Fruit fly (Drosophila melanogaster) whole organism, adult: ENCODE measurements around the gene capu.

Source experiments
- CG11617 ChIP-seq: fragments of 200-800 bp; sonication (Bioruptor generic); optimal IDR thresholded peaks from 2 replicates; lab custom pipeline; 2017; ENCODE audit warnings: mild to moderate bottlenecking, missing biosample characterization, missing genetic modification reagents, missing genetic modification characterization
- CG12768 ChIP-seq: fragments of 200-800 bp; sonication (Bioruptor generic); optimal IDR thresholded peaks from 2 replicates; lab custom pipeline; 2017; ENCODE audit warnings: missing biosample characterization, missing genetic modification characterization, mild to moderate bottlenecking, moderate library complexity, missing genetic modification reagents
- CG14711 ChIP-seq: fragments of 200-800 bp; sonication (Bioruptor generic); optimal IDR thresholded peaks from 2 replicates; lab custom pipeline; 2018; ENCODE audit warnings: missing biosample characterization, mild to moderate bottlenecking, missing genetic modification characterization, moderate library complexity
- CG1620 ChIP-seq: fragments of 200-800 bp; sonication (Bioruptor generic); optimal IDR thresholded peaks from 2 replicates; lab custom pipeline; 2016; ENCODE audit warnings: missing biosample characterization, missing genetic modification characterization
- CG33017 ChIP-seq: fragments of 200-800 bp; sonication (Bioruptor generic); optimal IDR thresholded peaks from 2 replicates; lab custom pipeline; 2018; ENCODE audit warnings: missing biosample characterization, mild to moderate bottlenecking, missing genetic modification characterization, moderate library complexity
- CG5204 ChIP-seq: fragments of 200-800 bp; sonication (Bioruptor generic); optimal IDR thresholded peaks from 2 replicates; lab custom pipeline; 2016; ENCODE audit warnings: missing biosample characterization, missing genetic modification characterization
- CG7045 ChIP-seq: fragments of 200-800 bp; sonication (Bioruptor generic); optimal IDR thresholded peaks from 2 replicates; lab custom pipeline; 2017; ENCODE audit warnings: missing biosample characterization, mild to moderate bottlenecking, missing genetic modification characterization
- CG7101 ChIP-seq: fragments of 200-800 bp; sonication (Bioruptor generic); optimal IDR thresholded peaks from 2 replicates; lab custom pipeline; 2018; ENCODE audit warnings: missing biosample characterization, mild to moderate bottlenecking, missing genetic modification characterization, moderate library complexity
- Clk ChIP-seq: fragments of 200-800 bp; sonication (Bioruptor generic); optimal IDR thresholded peaks from 2 replicates; lab custom pipeline; 2017; ENCODE audit warnings: missing biosample characterization, missing genetic modification characterization
- Crg-1 ChIP-seq: fragments of 200-800 bp; sonication (Bioruptor generic); optimal IDR thresholded peaks from 2 replicates; lab custom pipeline; 2016; ENCODE audit warnings: missing biosample characterization, missing genetic modification characterization
- Hr96 ChIP-seq: fragments of 200-800 bp; sonication (Bioruptor generic); optimal IDR thresholded peaks from 2 replicates; lab custom pipeline; 2016; ENCODE audit warnings: missing biosample characterization, missing genetic modification characterization
- Mnt ChIP-seq: fragments of 200-800 bp; sonication (Bioruptor generic); optimal IDR thresholded peaks from 2 replicates; lab custom pipeline; 2016; ENCODE audit warnings: missing biosample characterization, mild to moderate bottlenecking, missing genetic modification characterization
- bab1 ChIP-seq: fragments of 200-800 bp; sonication (Bioruptor generic); optimal IDR thresholded peaks from 3 replicates; lab custom pipeline; 2019; ENCODE audit warnings: missing biosample characterization, mild to moderate bottlenecking, missing genetic modification characterization, moderate library complexity
- cic ChIP-seq: fragments of 200-800 bp; sonication (Bioruptor generic); optimal IDR thresholded peaks from 2 replicates; lab custom pipeline; 2017; ENCODE audit warnings: missing biosample characterization, mild to moderate bottlenecking, missing genetic modification characterization, moderate library complexity
- cnc ChIP-seq, 2 experiments: fragments of >200 bp; optimal IDR thresholded peaks; 2 replicates each; lab custom pipeline; 2017
- kay ChIP-seq: fragments of 200-800 bp; sonication (Bioruptor generic); peaks from one replicate; lab custom pipeline; 2016; ENCODE audit warnings: missing biosample characterization, missing genetic modification characterization, borderline replicate concordance
- ovo ChIP-seq: fragments of 200-800 bp; sonication (Bioruptor generic); optimal IDR thresholded peaks from 2 replicates; lab custom pipeline; 2016; ENCODE audit warnings: missing biosample characterization, missing genetic modification characterization
- pad ChIP-seq: fragments of 200-800 bp; sonication (Bioruptor generic); optimal IDR thresholded peaks from 3 replicates; lab custom pipeline; 2017; ENCODE audit warnings: missing biosample characterization, missing genetic modification characterization, mild to moderate bottlenecking, moderate library complexity, missing genetic modification reagents
- toe ChIP-seq: fragments of 200-800 bp; sonication (Bioruptor generic); optimal IDR thresholded peaks from 2 replicates; lab custom pipeline; 2016; ENCODE audit warnings: missing biosample characterization, missing genetic modification characterization

capu gene

DNA sequence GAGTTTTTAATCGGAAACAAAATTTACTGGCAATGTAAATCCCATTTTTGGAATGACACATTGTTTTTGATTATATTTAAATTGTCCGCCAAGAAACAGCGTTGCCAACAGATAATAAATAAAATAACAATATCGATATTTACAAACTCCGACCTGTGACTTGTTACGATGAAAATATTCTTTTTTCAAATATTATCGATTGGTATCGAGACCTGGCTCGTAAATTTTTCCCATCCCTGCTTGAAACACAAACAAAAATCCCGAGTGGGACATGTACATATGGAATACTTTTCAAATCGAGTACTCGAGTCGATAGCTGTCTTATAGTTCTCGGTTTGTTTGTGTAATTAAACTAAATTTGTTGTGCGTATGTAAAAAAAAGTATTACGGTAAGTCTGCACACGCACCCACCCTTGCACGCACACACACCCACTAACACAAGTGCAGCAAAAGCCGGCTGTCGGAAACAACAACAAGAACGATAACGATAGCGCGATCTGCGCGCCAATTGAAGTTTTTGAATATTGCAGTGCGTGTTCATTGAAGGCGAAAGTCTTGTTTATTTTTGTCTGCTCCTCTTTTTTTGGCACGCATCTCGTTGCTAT lies 40.1 kb downstream of the capu start, which contains the start of gene TTLL4B:
Gene TTLL4B (plus strand): TSS at position 232 of the 605 bp plus-strand sequence.
- peak; percentile 34 for TF ChIP-seq bab1 (GFP tag; lab: Kevin White, UChicago)
- TF ChIP-seq Crg-1 (GFP tag; lab: Kevin White, UChicago), result no peak
- peak; percentile 13 for TF ChIP-seq toe (GFP tag; lab: Kevin White, UChicago)

DNA sequence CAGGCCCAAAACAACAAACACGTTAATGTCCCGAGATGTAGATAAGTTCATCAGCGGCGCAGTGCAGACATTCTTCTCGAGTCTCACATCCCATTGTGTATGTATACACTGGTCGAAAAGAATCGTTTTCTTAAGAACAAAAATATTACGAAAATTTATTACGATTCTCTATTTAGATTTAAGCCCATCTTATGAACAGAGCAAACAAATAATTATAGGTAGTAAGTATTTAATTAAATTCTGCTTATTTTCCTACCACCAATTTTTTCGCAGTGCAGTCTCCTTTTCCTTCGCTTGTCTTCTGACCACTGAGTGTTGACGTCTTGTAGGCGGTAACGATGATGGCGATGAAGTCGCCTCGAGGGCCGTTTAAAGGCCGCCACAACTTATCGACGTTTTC lies 41.3 kb downstream of the capu start:
- TF ChIP-seq CG7101, result no peak
- TF ChIP-seq cnc (optimal IDR thresholded peaks at IDR 0.05; lab: Kevin White, UChicago), result no peak

dm6 chr2L:3858118-3858517 lies 44.5 kb downstream of the capu start:
- TF ChIP-seq CG11617 (GFP tag; lab: Kevin White, UChicago), result no peak
- no peak for TF ChIP-seq Hr96 (GFP tag; lab: Kevin White, UChicago)
- no peak for TF ChIP-seq CG14711 (tag; lab: Kevin White, UChicago)
- TF ChIP-seq Clk (GFP tag; lab: Kevin White, UChicago), result no peak
- TF ChIP-seq kay (GFP tag; lab: Kevin White, UChicago), result no peak
- TF ChIP-seq Crg-1 (GFP tag; lab: Kevin White, UChicago), result no peak
- TF ChIP-seq CG7045 (GFP tag; lab: Kevin White, UChicago), result no peak
- no peak for TF ChIP-seq pad
- TF ChIP-seq bab1 (GFP tag; lab: Kevin White, UChicago), result no peak
- TF ChIP-seq CG5204, result no peak
- no peak for TF ChIP-seq toe (GFP tag; lab: Kevin White, UChicago)
- TF ChIP-seq CG33017 (tag; lab: Kevin White, UChicago), result no peak

DNA sequence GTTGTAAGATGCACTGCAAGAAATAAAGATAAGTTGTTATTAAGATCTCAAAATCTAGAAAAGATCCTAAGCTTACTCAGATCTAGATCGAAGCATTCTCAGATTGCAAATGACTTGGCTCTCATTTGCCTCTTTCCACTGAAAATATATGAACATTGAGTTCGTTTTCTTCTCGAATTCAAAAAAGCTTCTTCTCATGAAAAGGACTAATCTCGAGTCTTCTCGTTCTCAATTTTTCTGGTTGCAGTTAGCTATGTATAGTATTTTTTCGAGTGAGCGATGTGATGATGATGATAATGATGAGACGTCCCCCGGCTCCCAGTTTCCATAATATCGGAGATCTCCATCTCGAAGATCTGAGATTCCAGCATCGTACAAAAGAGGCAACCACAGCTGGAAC lies 46.3 kb downstream of the capu start:
- no peak for TF ChIP-seq toe (GFP tag; lab: Kevin White, UChicago)
- TF ChIP-seq CG11617 (GFP tag; lab: Kevin White, UChicago), result no peak
- no peak for TF ChIP-seq CG14711 (tag; lab: Kevin White, UChicago)
- no peak for TF ChIP-seq CG33017 (tag; lab: Kevin White, UChicago)
- no peak for TF ChIP-seq Crg-1 (GFP tag; lab: Kevin White, UChicago)

- no peak for TF ChIP-seq CG1620
- no peak for TF ChIP-seq Mnt
- TF ChIP-seq toe (GFP tag; lab: Kevin White, UChicago), result no peak
- TF ChIP-seq CG33017 (tag; lab: Kevin White, UChicago), result no peak
- TF ChIP-seq Clk (GFP tag; lab: Kevin White, UChicago), result no peak
Measured at dm6 chr2L:3855528-3856189, 47.0 kb downstream of the capu start.

- TF ChIP-seq CG33017 (tag; lab: Kevin White, UChicago) (no peak), Clk (GFP tag; lab: Kevin White, UChicago) (no peak), pad (no peak), Mnt (no peak), CG1620 (no peak), toe (GFP tag; lab: Kevin White, UChicago) (no peak), Crg-1 (GFP tag; lab: Kevin White, UChicago) (no peak), cic (GFP tag; lab: Kevin White, UChicago) (no peak), CG5204 (no peak), CG12768 (GFP tag; lab: Kevin White, UChicago) (no peak), kay (GFP tag; lab: Kevin White, UChicago) (no peak), Hr96 (GFP tag; lab: Kevin White, UChicago) (no peak), CG7101 (no peak), bab1 (GFP tag; lab: Kevin White, UChicago) (no peak), CG14711 (tag; lab: Kevin White, UChicago) (no peak), cnc (optimal IDR thresholded peaks at IDR 0.05; lab: Kevin White, UChicago) (no peak), ovo (GFP tag; lab: Kevin White, UChicago) (no peak), CG7045 (GFP tag; lab: Kevin White, UChicago) (no peak)
Measured at dm6 chr2L:3853507-3854030, 49.1 kb downstream of the capu start.

DNA sequence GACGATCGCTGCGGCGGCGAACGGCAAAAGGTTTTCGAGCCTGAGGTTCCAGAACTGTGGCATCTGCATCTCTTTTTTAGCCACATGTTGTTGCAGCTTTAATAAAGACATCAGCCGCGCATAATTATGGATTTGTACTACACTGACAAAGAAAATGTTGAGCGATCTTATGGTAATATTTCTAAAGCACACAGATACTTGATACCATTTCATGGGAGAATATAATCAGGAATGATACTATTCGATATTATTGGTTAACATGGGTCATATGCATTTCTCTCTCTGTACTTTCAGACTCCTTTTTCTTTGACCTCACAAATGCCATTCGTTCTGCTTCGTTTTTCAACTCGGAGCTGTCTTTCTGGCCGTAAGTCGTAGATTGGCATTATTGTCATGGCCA lies 50.5 kb downstream of the capu start:
- no peak for TF ChIP-seq CG7045 (GFP tag; lab: Kevin White, UChicago)
- TF ChIP-seq cic (GFP tag; lab: Kevin White, UChicago), result no peak
- no peak for TF ChIP-seq Hr96 (GFP tag; lab: Kevin White, UChicago)
- no peak for TF ChIP-seq ovo (GFP tag; lab: Kevin White, UChicago)
- no peak for TF ChIP-seq toe (GFP tag; lab: Kevin White, UChicago)
- TF ChIP-seq cnc (optimal IDR thresholded peaks at IDR 0.05; lab: Kevin White, UChicago), result no peak
- no peak for TF ChIP-seq CG5204
- TF ChIP-seq CG12768 (GFP tag; lab: Kevin White, UChicago), result no peak
- no peak for TF ChIP-seq Mnt
- TF ChIP-seq pad, result no peak
